Worm (Caenorhabditis elegans) whole organism, L4/young adult: ENCODE measurements around the gene catp-3.

Source experiments
- W03F9.2 ChIP-seq: fragments of 150-350 bp; optimal IDR thresholded peaks from 2 replicates; lab custom pipeline; 2014; ENCODE audit warnings: missing biosample characterization, missing genetic modification characterization
- dao-5 ChIP-seq: sonication (generic microtip); optimal IDR thresholded peaks from 2 replicates; lab custom pipeline; 2016; ENCODE audit warnings: missing genotype, missing genetic modification characterization, moderate library complexity, missing compliant biosample characterization
- him-1 ChIP-seq: sonication (generic microtip); optimal IDR thresholded peaks from 2 replicates; lab custom pipeline; 2016; ENCODE audit warnings: missing genotype, missing genetic modification reagents, missing genetic modification characterization, missing compliant biosample characterization

Gene catp-3

DNA sequence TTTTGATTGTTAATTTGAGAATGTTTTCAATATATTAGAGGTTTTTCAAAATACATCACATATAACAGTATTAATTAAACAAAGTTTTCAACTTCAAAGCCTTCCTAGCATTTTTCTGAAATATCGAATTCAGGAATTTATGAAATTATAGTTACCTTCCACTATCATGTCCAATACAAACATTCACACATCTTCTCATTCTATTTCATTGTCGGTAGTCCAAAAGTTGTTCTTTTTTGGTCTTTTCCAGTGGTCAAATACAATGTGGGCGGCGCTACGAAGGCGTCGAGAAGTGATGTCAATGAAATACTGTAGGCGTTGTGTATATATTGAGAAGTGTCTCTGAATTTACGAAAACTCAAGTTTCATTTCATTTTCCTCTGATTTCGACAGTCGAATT lies at the start of gene catp-3:
TSS of gene catp-3 (plus strand) at position 301 of the 400 bp plus-strand sequence.
- no peak for TF ChIP-seq W03F9.2 (tag; lab: Kevin White, UChicago)

DNA sequence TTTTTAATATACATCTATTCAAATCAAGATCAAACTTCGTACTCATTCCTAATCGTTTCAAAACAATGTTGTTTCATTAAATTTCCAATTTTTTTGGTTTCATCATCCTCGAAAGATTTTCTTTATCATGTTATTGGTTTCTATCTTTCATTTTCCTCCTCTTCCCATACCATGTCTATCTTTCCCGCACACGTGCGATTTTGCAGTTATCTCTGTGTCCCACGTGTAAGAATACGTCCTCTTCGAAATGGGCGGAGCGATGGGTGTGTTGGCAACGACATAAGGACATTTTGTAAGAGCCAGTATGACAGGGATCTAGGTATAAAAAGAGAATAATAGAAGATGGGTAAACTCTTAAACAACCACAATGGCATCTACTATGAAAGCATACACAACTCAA lies 49.5 kb upstream of the catp-3 start, which contains the start of gene F43H9.4:
TSS of gene F43H9.4 (plus strand) at position 366 of the 400 bp plus-strand sequence.
- TF ChIP-seq W03F9.2 (tag; lab: Kevin White, UChicago) (no peak), him-1 (tag; lab: Kevin White, UChicago) (no peak), dao-5 (no peak)

DNA sequence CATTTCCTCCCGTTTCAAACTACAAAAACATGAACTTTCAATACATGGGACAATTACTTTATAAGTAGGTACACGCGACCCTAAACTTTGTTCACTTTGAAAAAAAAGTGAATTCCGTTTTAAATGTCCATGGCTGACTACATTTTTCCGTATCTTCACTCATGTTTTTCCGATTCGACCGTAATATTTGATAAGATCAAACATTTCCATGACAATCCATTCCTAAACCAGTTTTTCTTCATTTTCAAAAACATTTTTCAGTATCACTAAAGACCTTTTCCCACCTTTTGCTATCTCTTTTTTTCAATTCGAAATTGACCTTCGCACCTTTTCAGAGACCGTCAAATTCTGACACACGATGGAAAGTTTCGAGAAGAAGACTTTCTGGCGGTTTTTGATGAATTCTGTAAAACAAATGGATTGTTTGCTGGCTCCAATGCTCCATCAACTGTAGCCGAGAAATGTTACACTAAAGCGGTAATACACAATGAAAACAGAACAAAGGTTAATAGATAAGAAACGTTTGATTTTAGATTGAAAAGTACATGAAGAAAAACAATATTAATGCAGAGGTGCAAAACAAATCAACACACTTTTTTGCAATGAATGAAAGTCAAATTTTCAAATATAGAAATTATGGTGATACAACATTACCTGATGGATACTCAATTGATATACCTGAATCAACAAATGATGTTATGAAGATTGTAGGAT lies 48.2 kb upstream of the catp-3 start:
- TF ChIP-seq dao-5 (no peak), W03F9.2 (tag; lab: Kevin White, UChicago) (no peak), him-1 (tag; lab: Kevin White, UChicago) (no peak)

- TF ChIP-seq him-1 (tag; lab: Kevin White, UChicago) (no peak), W03F9.2 (tag; lab: Kevin White, UChicago) (no peak), dao-5 (no peak)
Measured at ce11 chrV:8028825-8029489, 46.9 kb upstream of the catp-3 start, which contains the start of gene oma-2. Gene oma-2 (plus strand): TSS chrV:8029439.

DNA sequence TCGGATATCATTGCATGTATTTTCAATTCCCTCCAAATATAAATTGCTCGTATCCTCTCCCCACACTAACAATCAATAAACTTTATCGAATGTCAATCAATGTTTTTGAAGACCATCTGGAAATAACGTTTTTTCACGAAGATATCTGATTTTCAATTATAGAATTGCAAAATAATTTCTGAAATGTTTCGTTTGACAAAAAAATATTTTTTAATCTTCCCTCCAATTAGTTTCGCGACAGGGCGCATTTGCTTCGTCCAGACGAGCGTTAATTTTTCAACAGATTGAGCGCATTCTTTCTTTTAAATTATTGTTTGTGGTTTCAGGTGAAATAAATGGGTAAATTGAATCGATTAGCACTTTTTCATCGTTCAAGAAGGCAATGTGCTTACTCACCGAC lies 44.7 kb upstream of the catp-3 start, which contains the start of gene vars-1:
TSS of gene vars-1 (plus strand) at position 291 of the 400 bp plus-strand sequence.
- TF ChIP-seq W03F9.2 (tag; lab: Kevin White, UChicago): no peak

DNA sequence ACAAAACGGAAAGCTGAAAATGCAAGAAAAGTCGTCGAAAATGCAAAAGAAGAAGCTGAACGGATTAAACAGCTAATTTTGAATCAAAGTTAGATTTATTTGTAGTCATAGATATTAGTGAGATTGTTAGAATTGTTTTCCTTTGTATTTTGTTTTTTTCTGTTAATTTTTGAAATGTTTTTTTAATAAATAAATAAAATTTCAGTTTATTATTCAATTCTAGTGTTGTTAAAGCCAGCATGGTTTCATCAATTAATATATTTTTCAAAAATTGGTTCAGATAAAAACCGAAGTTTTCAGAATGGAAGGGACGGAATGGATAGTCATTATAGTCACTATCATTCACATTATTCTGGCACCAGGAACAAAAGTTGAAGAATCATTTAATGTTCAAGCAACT lies 41.0 kb upstream of the catp-3 start, which contains the start of gene algn-12:
TSS of gene algn-12 (plus strand) at position 301 of the 400 bp plus-strand sequence.
- TF ChIP-seq dao-5: no peak
- no peak for TF ChIP-seq him-1 (tag; lab: Kevin White, UChicago)
- TF ChIP-seq W03F9.2 (tag; lab: Kevin White, UChicago): no peak

DNA sequence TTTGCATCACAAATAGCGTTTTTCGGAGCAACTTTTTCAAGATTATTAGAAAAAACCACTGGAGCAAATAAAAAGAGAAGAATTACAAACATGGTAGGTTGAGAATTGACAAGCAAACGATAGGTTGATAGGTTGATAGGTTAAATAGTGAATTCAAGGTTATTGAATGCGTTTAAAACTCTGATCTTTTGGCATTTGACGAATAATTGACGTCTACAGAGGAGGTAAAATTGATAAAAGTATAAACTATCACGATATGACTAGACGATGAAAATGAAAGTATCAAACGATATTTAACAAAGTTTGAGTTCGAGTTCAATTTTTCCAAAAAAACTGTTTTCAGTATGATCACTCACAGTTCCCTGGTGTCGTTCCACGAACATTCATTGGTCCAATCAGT lies 39.9 kb upstream of the catp-3 start, which contains the start of gene ZC513.14:
TSS of gene ZC513.14 (minus strand) at position 101 of the 400 bp plus-strand sequence.
- TF ChIP-seq dao-5 (no peak), him-1 (tag; lab: Kevin White, UChicago) (no peak), W03F9.2 (tag; lab: Kevin White, UChicago) (no peak)

ce11 chrV:8039085-8039525 lies 36.7 kb upstream of the catp-3 start:
- TF ChIP-seq W03F9.2 (tag; lab: Kevin White, UChicago) (no peak), dao-5 (no peak), him-1 (tag; lab: Kevin White, UChicago) (no peak)

DNA sequence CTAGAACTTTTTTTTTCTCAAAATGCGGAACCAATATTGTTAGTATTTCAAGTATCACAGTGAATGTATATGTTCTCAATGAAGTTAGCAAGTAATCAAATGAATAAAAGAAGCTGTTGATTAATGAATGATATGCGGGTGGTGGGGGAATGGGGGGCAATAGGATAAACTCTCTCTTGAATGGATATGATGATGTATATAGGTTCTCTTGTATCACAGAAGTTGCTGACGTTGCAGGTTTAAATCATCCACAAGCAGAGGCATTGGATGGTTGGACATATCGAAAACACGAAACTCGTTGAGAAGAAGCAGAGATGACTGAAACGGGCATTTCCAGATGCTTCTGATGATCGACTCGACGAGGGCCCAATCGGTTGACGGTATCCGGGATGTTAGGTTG lies 36.2 kb upstream of the catp-3 start:
- TF ChIP-seq W03F9.2 (tag; lab: Kevin White, UChicago): no peak
- TF ChIP-seq him-1 (tag; lab: Kevin White, UChicago): no peak
- TF ChIP-seq dao-5: no peak

DNA sequence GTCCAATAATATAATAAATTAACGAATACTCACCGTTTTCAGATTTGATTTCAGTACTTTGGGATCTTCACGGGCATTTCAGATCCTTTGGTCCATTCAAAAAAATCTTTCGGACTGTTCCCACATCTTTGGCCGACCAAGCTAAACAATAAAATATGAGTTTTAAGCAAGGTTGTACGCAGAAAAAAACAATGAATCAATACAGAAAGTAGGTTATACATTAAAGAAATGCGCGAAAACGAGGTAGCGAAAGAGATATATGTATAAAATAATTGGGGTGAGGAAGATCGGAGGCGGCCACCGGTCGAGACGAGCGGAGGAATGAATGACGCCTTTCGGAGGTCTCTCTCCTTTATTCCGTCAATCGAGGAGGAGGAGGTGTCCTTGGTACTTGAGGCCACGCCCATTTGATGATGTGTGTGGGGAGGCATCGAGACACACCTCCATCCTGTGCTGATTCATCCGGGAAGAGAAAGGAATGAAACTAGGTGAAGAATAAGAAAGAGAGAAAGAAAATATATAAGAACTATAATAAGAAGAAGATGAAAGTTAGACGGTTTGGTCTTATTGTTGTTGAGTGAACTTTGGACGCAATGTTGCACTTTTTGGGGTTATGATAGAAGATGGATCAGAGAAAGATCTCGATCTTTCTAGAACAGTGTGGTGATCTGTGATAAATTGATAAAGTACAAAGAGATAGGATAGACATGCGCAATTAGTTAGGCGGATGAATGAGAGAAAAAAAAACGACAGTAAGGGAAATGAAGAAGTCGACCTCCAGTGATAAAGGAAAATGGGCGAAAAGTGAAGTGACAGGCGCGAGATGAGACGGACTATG lies 35.3 kb upstream of the catp-3 start:
- TF ChIP-seq him-1 (tag; lab: Kevin White, UChicago) (no peak), dao-5 (no peak), W03F9.2 (tag; lab: Kevin White, UChicago) (no peak)

ce11 chrV:8041336-8041868 lies 34.4 kb upstream of the catp-3 start:
- no peak for TF ChIP-seq him-1 (tag; lab: Kevin White, UChicago)
- no peak for TF ChIP-seq dao-5
- no peak for TF ChIP-seq W03F9.2 (tag; lab: Kevin White, UChicago)

DNA sequence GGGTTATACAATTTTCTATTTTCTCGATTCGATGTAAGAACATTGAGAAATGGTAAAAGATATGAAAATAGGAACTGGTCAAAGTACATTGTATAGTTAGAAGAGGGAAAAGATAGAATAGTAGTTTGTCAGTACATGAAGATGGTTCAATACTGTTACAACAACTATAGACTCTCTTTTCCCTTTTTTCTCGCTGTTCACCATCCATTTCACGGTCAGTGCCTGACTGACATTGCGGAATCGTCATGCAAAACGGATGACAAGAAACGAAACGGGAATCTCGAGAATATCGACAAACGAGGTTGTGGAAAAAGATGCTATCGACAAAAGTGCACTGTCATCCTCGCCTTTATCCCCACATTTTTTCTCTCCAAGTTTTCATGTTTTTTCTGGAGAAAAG lies 32.1 kb upstream of the catp-3 start:
- TF ChIP-seq W03F9.2 (tag; lab: Kevin White, UChicago) (no peak), him-1 (tag; lab: Kevin White, UChicago) (no peak), dao-5 (no peak)

DNA sequence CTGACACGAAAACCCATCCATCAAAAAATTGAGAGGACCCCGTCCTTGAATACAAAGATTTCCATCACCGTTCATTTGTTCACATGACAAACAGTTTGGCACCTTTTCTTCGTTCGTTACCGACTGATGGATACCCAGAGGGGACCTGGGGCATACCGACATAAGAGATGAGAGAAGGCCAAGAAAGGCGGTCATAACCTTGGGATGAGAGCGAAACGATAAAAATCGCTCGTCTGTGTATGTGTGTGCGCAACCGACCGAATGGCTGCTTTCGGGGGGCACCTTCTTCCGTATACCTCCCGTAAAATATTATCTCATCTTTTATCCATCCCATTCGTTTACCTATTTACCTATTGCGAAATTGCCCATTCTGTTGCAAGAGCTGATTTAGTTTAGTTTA lies 30.9 kb upstream of the catp-3 start:
- no peak for TF ChIP-seq W03F9.2 (tag; lab: Kevin White, UChicago)
- TF ChIP-seq him-1 (tag; lab: Kevin White, UChicago): no peak
- no peak for TF ChIP-seq dao-5
